Fruit fly (Drosophila melanogaster): ENCODE measurements around the gene rumi.

The rumi gene

DNA sequence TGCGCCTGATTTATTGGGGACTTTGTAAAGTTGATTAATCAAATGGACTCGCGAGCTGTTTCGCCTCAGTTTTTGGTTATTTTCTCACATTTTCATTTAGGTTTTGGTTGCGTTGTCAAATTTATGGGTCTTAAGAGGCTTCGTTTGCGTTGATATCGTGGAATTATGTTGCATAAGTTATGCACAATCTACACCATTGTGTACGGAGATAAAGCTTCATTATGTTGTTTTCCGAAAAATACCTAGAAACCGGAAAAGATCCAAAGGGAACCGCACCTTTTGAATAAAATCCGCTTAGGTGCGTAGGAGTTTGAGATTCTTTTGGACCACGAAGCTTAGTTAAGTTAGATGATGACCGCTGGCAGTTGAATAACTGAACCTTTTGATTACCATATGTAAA lies 6.7 kb upstream of the rumi start:
- no peak for TF ChIP-seq CG17801 (GFP tag; optimal IDR thresholded peaks at IDR 0.05; ENCODE audit: partially characterized antibody)

DNA sequence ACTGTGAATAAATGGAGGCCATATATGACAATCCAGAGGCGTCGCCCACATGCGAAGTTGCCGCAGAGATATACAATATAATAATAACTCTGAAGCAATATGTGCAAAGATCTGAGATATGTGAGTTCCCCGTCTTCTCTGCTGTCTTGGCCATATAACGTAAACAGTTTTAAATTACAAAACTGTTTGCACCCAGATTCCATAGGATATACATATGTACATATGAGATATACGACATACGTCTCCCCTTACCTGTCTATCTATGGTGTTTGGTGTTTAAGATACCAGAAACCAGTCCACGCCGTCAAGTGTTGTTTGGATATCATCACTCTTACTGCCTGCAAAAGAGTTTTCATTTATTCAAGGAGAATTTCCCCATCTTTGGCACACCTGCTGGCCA lies 5.9 kb upstream of the rumi start:
- TF ChIP-seq CG17801 (GFP tag; optimal IDR thresholded peaks at IDR 0.05; ENCODE audit: partially characterized antibody), result no peak

DNA sequence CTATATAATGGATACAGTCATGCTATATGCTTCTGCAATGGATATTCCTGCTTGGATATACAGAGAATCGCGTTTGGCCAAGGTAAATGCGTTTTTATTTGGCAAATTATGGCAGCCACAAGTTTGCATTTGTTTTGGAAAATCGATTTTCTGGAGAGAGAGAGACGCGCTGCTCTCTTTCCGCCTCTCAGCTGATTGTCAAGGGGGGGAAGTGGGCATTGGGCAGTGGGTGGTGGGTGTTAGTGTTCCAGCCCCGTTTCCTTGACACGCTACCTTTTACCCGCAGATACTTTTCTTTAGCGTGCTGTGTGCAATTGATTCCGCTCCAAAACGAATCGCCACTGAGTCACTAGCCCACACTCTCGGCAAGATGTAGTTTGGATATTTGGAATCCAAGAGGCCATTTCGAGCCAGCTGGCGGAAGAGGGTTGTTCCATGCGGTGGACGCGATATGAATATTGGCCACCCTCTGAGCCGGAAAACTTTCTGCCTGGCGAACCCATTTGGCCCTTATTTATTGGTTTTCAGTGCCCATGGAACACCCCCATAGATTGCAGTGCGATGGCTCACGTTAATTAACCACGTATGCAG lies 4.9 kb upstream of the rumi start:
- TF ChIP-seq CG17801 (GFP tag; optimal IDR thresholded peaks at IDR 0.05; ENCODE audit: partially characterized antibody), result no peak

DNA sequence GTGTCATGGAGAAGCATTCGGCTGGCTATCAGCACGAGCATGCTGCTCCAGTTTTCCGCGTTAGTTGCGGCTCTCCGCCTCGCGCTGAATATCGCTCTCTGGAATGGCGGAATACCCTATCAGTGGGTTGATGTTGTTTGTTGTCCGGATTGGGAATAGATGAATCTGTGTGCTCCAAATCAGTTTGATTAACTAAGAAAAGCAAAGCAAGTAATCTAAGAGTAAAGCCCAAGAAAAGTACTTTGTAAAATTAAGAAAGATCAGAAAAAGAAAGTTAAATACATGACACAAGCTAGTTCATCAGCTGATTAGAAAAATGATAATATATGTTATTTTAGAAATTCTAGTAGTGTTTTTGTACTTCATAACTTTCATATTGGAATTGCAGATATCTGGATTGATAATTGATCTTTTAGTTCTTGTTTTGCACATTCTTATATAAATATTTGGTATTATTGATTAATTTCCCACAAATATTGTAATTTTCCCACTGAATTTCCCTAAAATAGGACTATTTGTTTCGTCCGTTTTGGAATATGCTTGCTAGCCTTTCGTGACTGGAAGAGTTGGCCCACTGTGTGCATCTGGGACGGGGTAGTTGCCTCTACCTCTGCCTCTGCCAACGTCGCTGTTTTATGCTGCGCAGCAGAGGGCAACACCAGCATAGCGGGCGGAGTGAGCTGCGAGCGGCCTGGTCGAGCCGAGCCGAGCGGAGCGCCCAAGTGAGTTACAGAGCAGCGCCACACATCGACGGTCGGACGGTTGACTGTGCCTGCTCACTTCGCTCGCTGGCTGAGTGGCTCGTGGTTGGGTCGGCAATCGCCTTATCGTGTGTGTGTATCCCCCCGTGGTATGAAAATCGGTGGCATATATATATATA lies 3.7 kb upstream of the rumi start:
- no peak for TF ChIP-seq CG17801 (GFP tag; optimal IDR thresholded peaks at IDR 0.05; ENCODE audit: partially characterized antibody)

DNA sequence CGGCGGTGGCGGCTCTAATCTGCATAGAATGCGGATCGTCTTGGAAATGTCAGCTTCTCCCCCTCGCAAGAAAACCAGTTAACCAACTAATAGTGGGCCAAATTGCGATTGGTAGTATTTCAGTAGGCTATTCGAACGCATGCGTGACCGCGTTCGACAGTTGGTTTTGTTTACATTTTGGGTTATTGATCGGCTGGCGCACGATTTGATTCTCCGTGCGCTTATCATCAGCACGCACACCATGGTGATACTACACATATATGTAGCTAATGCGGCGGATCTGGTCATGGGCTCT lies 3.1 kb upstream of the rumi start:
- no peak for TF ChIP-seq CG17801 (GFP tag; optimal IDR thresholded peaks at IDR 0.05; ENCODE audit: partially characterized antibody)

DNA sequence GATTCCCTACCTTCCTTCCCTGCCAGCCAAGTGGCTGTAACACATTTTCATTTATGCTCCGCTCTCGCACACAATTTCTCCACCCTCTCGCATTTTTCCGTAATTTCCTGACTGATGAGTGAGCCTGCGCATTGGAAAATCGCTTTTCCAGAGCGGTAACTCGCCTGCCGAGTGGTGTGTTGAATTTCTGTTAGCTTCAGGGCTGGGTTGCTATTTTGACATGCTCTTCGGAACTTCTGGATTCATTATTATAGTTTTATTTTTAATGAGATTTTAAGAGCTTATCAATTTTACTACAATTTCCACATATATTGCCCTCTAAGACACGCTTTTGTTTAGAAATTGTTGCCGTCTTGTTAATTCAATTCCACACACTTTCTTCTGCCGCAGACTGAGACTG lies 2.5 kb upstream of the rumi start:
- TF ChIP-seq CG17801 (GFP tag; optimal IDR thresholded peaks at IDR 0.05; ENCODE audit: partially characterized antibody), result no peak

DNA sequence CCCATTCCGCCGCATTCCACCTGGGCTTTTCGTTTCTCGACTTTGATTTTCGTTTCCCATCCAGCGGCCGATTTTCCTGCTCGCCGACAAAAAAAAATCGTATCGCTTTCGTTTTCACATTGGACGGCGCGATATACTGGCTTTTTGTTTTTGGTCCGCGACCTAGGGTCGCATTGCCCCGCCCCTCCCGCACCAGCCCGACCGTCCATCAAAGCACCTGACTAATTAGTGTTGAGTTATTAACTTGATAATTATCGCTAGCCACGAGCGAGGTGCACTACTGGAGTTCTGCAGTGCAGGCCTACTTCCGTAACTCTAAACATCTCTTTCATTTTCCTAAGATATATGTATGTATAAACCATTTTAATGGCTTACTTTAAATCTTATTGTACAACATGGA lies 1.3 kb upstream of the rumi start:
- TF ChIP-seq CG17801 (GFP tag; optimal IDR thresholded peaks at IDR 0.05; ENCODE audit: partially characterized antibody), result no peak

DNA sequence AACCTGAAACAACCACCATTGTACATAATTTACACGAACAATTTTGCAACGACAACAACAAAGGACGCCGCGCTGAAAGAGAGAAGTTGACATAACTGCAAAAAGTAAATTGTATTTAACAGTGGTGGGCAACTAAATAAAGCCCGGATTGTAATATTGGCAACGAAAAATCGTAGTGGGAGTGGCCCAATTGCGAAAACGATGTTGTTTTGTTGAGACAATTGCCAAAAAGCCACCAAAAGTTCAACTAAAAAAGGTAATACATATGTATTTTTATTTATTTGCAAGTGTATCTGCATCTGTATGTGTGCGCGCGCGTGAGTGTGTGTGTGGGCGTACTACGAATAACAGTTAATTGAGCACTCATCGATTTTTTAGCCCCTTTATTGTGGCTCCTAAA lies 714 bp upstream of the rumi start:
- no peak for TF ChIP-seq CG17801 (GFP tag; optimal IDR thresholded peaks at IDR 0.05; ENCODE audit: partially characterized antibody)

DNA sequence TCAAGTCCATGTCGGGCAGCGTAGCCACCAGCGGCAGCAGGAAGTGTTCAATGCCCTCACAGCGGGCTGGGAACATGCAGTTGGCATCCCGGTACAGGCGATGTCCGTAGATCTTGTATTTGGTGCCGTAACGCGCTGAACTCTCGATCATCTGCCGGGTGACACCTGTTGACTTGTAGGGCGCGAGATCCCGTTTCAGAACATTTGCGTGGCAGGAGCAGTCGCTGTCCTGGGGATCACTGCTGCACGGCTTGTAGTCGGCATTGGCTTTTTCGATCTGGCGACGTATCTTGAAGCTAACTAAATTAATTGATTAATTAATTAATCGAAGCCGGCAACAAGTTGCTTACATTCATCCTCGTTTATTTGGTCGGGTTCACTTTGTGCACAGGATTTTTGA lies 358 bp downstream of the rumi start:
- TF ChIP-seq CG17801 (GFP tag; optimal IDR thresholded peaks at IDR 0.05; ENCODE audit: partially characterized antibody), result no peak

DNA sequence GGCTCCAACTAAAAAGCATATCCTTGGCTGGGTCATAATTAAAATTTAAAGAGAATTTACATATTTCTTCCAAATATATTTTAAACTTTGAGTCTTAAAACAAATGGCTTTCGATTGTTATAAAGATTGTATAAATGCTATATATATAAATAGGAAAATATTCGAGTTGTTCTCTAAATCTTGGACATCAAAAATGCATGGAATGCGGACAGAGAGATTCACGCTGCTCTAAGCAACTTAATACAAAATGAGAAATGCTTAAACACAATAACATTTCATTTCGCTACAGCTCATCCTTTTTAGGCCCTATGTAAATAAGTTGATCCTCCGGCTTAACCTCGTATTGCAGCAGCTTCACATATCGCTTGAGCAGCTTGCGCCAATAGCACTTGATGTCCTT lies 1.4 kb downstream of the rumi start, which contains the start of gene CG31139:
Gene CG31139, minus strand, starts transcription at position 101 of the 400 bp plus-strand sequence.
- TF ChIP-seq CG17801 (GFP tag; optimal IDR thresholded peaks at IDR 0.05; ENCODE audit: partially characterized antibody), result no peak

DNA sequence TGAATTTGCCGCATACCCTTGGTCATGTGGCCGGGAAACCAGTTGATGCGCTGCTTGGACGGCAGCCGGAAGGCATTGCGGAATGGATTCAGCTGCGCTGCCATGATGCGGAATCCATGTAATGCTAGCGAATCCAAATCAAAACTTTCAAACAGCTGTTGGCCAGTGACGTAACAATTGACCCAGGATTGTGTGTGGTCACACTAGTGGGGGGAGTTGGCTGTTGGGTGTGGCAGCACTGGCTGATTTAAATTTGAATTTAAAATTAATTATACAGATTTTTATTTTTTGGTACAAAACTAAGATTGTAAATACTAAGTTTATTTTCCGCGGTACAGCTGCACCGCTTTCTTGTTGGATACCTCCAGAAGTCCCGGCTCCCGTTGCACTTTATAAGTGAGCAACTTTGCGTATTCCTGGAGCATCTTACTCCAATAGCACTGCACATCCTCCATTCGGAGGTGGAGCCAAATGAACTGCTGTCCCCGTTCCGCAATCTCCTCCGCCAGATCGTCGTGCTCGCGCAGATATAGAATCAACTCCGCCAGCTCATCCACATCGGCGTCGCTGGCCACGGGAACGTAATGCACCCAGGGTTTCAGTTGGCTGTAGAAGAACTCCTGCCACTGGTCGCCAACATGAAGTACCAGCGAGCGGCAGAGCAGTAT lies 2.8 kb downstream of the rumi start, which contains the start of gene CG17141:
Gene CG17141, minus strand, starts transcription at position 177 of the 668 bp plus-strand sequence.
- no peak for TF ChIP-seq CG17801 (GFP tag; optimal IDR thresholded peaks at IDR 0.05; ENCODE audit: partially characterized antibody)

DNA sequence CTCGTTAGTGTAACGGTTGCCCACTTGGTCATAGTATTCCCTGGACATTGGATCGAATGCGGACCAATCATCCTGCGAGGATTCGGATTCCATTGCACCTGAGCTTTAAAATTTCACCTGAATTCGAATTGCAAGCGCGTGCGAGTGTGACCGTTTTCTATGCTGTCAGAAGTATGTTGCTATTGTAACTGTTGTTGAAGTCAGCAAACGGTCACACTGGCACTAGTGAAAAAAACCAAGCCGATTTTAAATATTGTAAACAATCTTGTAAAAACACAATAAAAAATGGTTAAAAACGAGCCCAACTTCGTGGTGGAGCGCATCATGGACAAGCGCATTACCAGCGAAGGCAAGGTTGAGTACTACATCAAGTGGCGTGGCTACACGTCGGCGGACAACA lies 5.0 kb downstream of the rumi start, which contains the start of the genes vret and HP1c:
Gene vret, minus strand, starts transcription at position 150 of the 400 bp plus-strand sequence.
Gene HP1c, plus strand, starts transcription at position 189 of the 400 bp plus-strand sequence.
- no peak for TF ChIP-seq CG17801 (GFP tag; optimal IDR thresholded peaks at IDR 0.05; ENCODE audit: partially characterized antibody)

DNA sequence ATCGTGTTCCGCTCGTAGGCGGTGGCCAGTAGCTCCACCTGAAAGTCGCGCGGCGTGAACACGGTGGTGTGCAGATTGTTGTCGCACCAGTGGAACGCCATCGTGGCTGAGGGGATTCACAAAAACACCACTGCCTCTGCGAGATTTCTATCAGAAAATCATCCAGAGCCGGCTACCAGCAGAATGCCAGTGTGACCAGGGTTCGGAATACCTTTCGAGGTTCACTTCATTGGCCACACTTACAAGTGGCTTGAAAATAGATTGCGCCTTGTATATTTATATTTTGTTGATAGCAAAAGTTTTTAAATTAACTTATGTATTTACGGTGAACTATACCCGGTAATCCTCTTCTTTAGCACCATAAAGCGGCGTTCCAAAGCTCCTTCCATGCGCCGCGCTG lies 9.5 kb downstream of the rumi start, which contains the start of the genes Dcr-1 and CG6985:
Gene Dcr-1, minus strand, starts transcription at position 162 of the 400 bp plus-strand sequence.
Gene CG6985, plus strand, starts transcription at position 221 of the 400 bp plus-strand sequence.
- no peak for TF ChIP-seq CG17801 (GFP tag; optimal IDR thresholded peaks at IDR 0.05; ENCODE audit: partially characterized antibody)

DNA sequence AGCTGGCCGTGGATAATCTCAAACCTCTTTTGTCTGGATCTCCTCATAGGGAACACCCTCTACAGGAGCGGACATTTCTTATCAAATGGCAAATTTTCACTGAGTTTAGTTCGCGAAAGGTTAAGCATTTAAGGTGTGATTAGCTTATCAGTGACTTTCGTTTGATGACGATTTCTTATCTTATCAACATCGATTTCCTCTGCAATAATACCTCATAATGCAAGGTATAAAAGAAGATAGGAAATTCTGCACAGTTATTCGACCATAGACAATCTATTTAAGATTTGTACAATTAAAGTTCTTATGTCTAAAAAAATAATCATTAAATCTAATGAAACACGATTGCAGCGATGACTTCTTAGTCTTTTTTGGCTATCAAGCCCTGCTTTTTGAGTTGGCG lies 16.6 kb downstream of the rumi start, which contains the start of gene Takl2:
Gene Takl2, minus strand, starts transcription at position 101 of the 400 bp plus-strand sequence.
- no peak for TF ChIP-seq CG17801 (GFP tag; optimal IDR thresholded peaks at IDR 0.05; ENCODE audit: partially characterized antibody)

DNA sequence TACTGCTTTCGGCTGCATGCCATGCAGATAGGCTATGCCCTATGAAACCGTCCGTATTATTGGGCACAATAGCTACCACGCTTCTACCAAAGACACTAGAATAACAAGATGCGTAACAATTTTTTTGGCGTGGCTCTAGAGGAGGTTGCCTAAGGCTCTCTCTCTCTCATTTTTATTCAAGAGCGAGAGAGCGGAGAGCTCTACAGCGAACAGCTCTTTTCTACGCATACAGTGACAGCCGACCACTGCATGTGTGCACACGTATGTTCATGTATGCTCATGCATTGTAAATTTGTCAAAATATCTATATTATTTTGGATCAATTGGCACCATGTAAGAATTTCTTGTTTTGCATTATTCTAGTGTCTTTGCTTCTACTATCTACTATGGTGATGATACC lies 17.4 kb downstream of the rumi start:
- TF ChIP-seq CG17801 (GFP tag; optimal IDR thresholded peaks at IDR 0.05; ENCODE audit: partially characterized antibody), result no peak

All from ovary, adult (tissue).